Worm (Caenorhabditis elegans) whole organism, mixed stage, embryonic: ENCODE data around the gene ncs-3.

Experiments
- blmp-1 ChIP-seq: fragments of 150-350 bp; optimal IDR thresholded peaks from 2 replicates; lab custom pipeline; 2014; ENCODE audit warnings: missing biosample characterization, missing genetic modification characterization
- elt-1 ChIP-seq: sonication (generic microtip); optimal IDR thresholded peaks from 2 replicates; lab custom pipeline; 2017; ENCODE audit warnings: missing genetic modification characterization, mild to moderate bottlenecking, missing compliant biosample characterization, antibody characterized with exemption, moderate library complexity, borderline replicate concordance; ENCODE audit not compliant: insufficient read depth
- lin-13 ChIP-seq: fragments of 150-350 bp; optimal IDR thresholded peaks from 2 replicates; lab custom pipeline; 2014; ENCODE audit warnings: missing biosample characterization, missing genetic modification characterization
- mls-2 ChIP-seq: sonication (generic microtip); optimal IDR thresholded peaks from 2 replicates; lab custom pipeline; 2016; ENCODE audit warnings: mild to moderate bottlenecking, missing genetic modification characterization, moderate library complexity, missing compliant biosample characterization
- snpc-4 ChIP-seq: fragments of 150-350 bp; optimal IDR thresholded peaks from 2 replicates; lab custom pipeline; 2014; ENCODE audit warnings: missing biosample characterization, missing genetic modification characterization
- unc-39 ChIP-seq: fragments of 150-350 bp; optimal IDR thresholded peaks from 2 replicates; lab custom pipeline; 2014; ENCODE audit warnings: missing biosample characterization, missing genetic modification characterization
- zip-8 ChIP-seq: fragments of 150-350 bp; optimal IDR thresholded peaks from 2 replicates; lab custom pipeline; 2014; ENCODE audit warnings: missing biosample characterization, missing genetic modification characterization

ce11 chrX:1009512-1009911 is 44.4 kb upstream of the ncs-3 start:
- TF ChIP-seq mls-2 (tag; lab: Kevin White, UChicago) (no peak), lin-13 (no peak), unc-39 (no peak), elt-1 (tag; lab: Kevin White, UChicago) (no peak), blmp-1 (tag; lab: Kevin White, UChicago) (no peak), zip-8 (tag; lab: Kevin White, UChicago) (no peak), snpc-4 (tag; lab: Kevin White, UChicago) (no peak)
